Worm (Caenorhabditis elegans): ENCODE measurements around the gene Y43F4A.1.
A peak's percentile ranks its signal among the peaks of the same experiment; 100 is the strongest.

Gene Y43F4A.1

ce11 chrIII:13258752-13259151 lies 35.9 kb downstream of the Y43F4A.1 start (continued):
- TF ChIP-seq unc-30 (tag; optimal IDR thresholded peaks at IDR 0.05) (no peak), rnt-1 (tag; optimal IDR thresholded peaks at IDR 0.05) (peak; percentile 61), zip-4 (GFP tag; optimal IDR thresholded peaks at IDR 0.05) (no peak), sup-37 (GFP tag; optimal IDR thresholded peaks at IDR 0.05) (no peak), ztf-4 (tag; optimal IDR thresholded peaks at IDR 0.05) (no peak), dpl-1 (GFP tag; optimal IDR thresholded peaks at IDR 0.05) (peak in 2 of 3 experiments; percentile 19 to 24), nhr-90 (tag; optimal IDR thresholded peaks at IDR 0.05; ENCODE audit: poor library complexity) (no peak)

- TF ChIP-seq efl-1 (optimal IDR thresholded peaks at IDR 0.05) (no peak), efl-1 (GFP tag; optimal IDR thresholded peaks at IDR 0.05 in 1 of 2) (peak in 1 of 2 experiments; percentile 74), pag-3 (tag; optimal IDR thresholded peaks at IDR 0.05; ENCODE audit: borderline replicate concordance, insufficient read depth) (no peak)
These were observed 37.5 kb downstream of the Y43F4A.1 start for ce11 chrIII:13260344-13260743.

ce11 chrIII:13262987-13263386 lies 40.1 kb downstream of the Y43F4A.1 start, which contains the start of gene F56A8.4:
TSS of gene F56A8.4 (plus strand) at chrIII:13263287.
- TF ChIP-seq egl-27 (tag; optimal IDR thresholded peaks at IDR 0.05) (no peak), nhr-11 (tag; optimal IDR thresholded peaks at IDR 0.05) (no peak), pax-3 (tag; optimal IDR thresholded peaks at IDR 0.05) (no peak), dsc-1 (tag; optimal IDR thresholded peaks at IDR 0.05) (no peak), dpl-1 (GFP tag; optimal IDR thresholded peaks at IDR 0.05) (no peak), hlh-4 (tag; optimal IDR thresholded peaks at IDR 0.05) (no peak), C34B4.2 (tag; optimal IDR thresholded peaks at IDR 0.05) (no peak), unc-86 (tag; optimal IDR thresholded peaks at IDR 0.05) (no peak), lsy-2 (tag; optimal IDR thresholded peaks at IDR 0.05) (no peak), swsn-7 (tag; optimal IDR thresholded peaks at IDR 0.05) (no peak), ceh-88 (GFP tag; IDR thresholded peaks at IDR 0.05) (no peak), xbp-1 (tag; optimal IDR thresholded peaks at IDR 0.05) (no peak), elt-3 (tag; optimal IDR thresholded peaks at IDR 0.05) (no peak)

- no peak for TF ChIP-seq mep-1 (tag; optimal IDR thresholded peaks at IDR 0.05)
- no peak for TF ChIP-seq isw-1 (GFP tag; IDR thresholded peaks at IDR 0.05)
- TF ChIP-seq snu-23 (GFP tag; optimal IDR thresholded peaks at IDR 0.05): no peak
These were observed 42.7 kb downstream of the Y43F4A.1 start, which contains the start of gene F56A8.5 for ce11 chrIII:13265566-13265965. TSS of gene F56A8.5 (plus strand) at chrIII:13265866.

- TF ChIP-seq ets-5 (GFP tag; IDR thresholded peaks at IDR 0.05): no peak
- TF ChIP-seq nhr-28 (tag; optimal IDR thresholded peaks at IDR 0.05): no peak
- no peak for TF ChIP-seq nhr-237 (tag; optimal IDR thresholded peaks at IDR 0.05)
- TF ChIP-seq hpl-2 (GFP tag; optimal IDR thresholded peaks at IDR 0.05): no peak
- no peak for TF ChIP-seq isw-1 (GFP tag; IDR thresholded peaks at IDR 0.05)
- TF ChIP-seq xbp-1 (tag; optimal IDR thresholded peaks at IDR 0.05): no peak
- TF ChIP-seq nhr-19 (GFP tag; conservative IDR thresholded peaks at IDR 0.05): no peak
- no peak for TF ChIP-seq skn-1 (tag; optimal IDR thresholded peaks at IDR 0.05)
- no peak for TF ChIP-seq pag-3 (tag; optimal IDR thresholded peaks at IDR 0.05; ENCODE audit: borderline replicate concordance, insufficient read depth)
- no peak for TF ChIP-seq lir-3 (tag; optimal IDR thresholded peaks at IDR 0.05; ENCODE audit: poor library complexity)
- no peak for TF ChIP-seq mab-9 (GFP tag; IDR thresholded peaks at IDR 0.05)
- no peak for TF ChIP-seq ces-1 (GFP tag; optimal IDR thresholded peaks at IDR 0.05)
- no peak for TF ChIP-seq C34B4.2 (tag; optimal IDR thresholded peaks at IDR 0.05)
- TF ChIP-seq dpl-1 (GFP tag; optimal IDR thresholded peaks at IDR 0.05): no peak
These were observed 44.2 kb downstream of the Y43F4A.1 start for ce11 chrIII:13267046-13267445.
